Worm (Caenorhabditis elegans) whole organism, late embryonic: ENCODE measurements around the gene srt-23.

ENCODE experiments used
- C08G9.2 ChIP-seq: sonication (generic microtip); optimal IDR thresholded peaks from 2 replicates; lab custom pipeline; 2016; ENCODE audit warnings: mild to moderate bottlenecking, missing genetic modification characterization, moderate library complexity, missing compliant biosample characterization
- F13H6.1 ChIP-seq: sonication (generic microtip); optimal IDR thresholded peaks from 2 replicates; lab custom pipeline; 2016; ENCODE audit warnings: missing genetic modification characterization, missing compliant biosample characterization
- T23F11.4 ChIP-seq: fragments of 200-800 bp; sonication (Bioruptor generic); optimal IDR thresholded peaks from 2 replicates; lab custom pipeline; 2018; ENCODE audit warnings: mild to moderate bottlenecking, missing genetic modification characterization, missing compliant biosample characterization
- ahr-1 ChIP-seq: sonication (generic microtip); optimal IDR thresholded peaks from 2 replicates; lab custom pipeline; 2016; ENCODE audit warnings: missing genetic modification characterization, missing compliant biosample characterization
- ceh-22 ChIP-seq: sonication (generic microtip); optimal IDR thresholded peaks from 2 replicates; lab custom pipeline; 2017; ENCODE audit warnings: missing biosample characterization, missing genetic modification characterization
- ceh-24 ChIP-seq: sonication (generic microtip); optimal IDR thresholded peaks from 2 replicates; lab custom pipeline; 2016; ENCODE audit warnings: mild to moderate bottlenecking, missing genetic modification characterization, missing compliant biosample characterization
- ceh-30 ChIP-seq: fragments of 150-350 bp; optimal IDR thresholded peaks from 2 replicates; lab custom pipeline; 2014; ENCODE audit warnings: missing biosample characterization, missing genetic modification characterization
- ceh-45 ChIP-seq: fragments of 200-800 bp; sonication (Bioruptor generic); IDR thresholded peaks from 2 replicates; pipeline ENCODE4 v1.3.6; 2022; ENCODE audit warnings: missing genetic modification reagents, missing genetic modification characterization, missing compliant biosample characterization
- ceh-48 ChIP-seq: sonication (generic microtip); optimal IDR thresholded peaks from 2 replicates; lab custom pipeline; 2016; ENCODE audit warnings: missing genetic modification characterization, inconsistent platforms, missing compliant biosample characterization
- ceh-9 ChIP-seq: sonication (generic microtip); optimal IDR thresholded peaks from 2 replicates; lab custom pipeline; 2016; ENCODE audit warnings: mild to moderate bottlenecking, missing genetic modification characterization, inconsistent platforms, missing compliant biosample characterization
- dmd-4 ChIP-seq: sonication (generic microtip); optimal IDR thresholded peaks from 2 replicates; lab custom pipeline; 2016; ENCODE audit warnings: borderline replicate concordance, missing genetic modification characterization, missing compliant biosample characterization
- elt-4 ChIP-seq: sonication (generic microtip); optimal IDR thresholded peaks from 2 replicates; lab custom pipeline; 2016; ENCODE audit warnings: missing genetic modification characterization, missing compliant biosample characterization
- eyg-1 ChIP-seq: sonication (generic microtip); optimal IDR thresholded peaks from 2 replicates; lab custom pipeline; 2016; ENCODE audit warnings: missing genotype, missing genetic modification characterization, missing compliant biosample characterization
- fax-1 ChIP-seq: sonication (generic microtip); optimal IDR thresholded peaks from 2 replicates; lab custom pipeline; 2016; ENCODE audit warnings: missing genotype, missing genetic modification characterization, missing compliant biosample characterization
- fkh-10 ChIP-seq: fragments of 150-350 bp; optimal IDR thresholded peaks from 2 replicates; lab custom pipeline; 2014; ENCODE audit warnings: missing biosample characterization, missing genetic modification reagents, missing genetic modification characterization
- gmeb-2 ChIP-seq: sonication (generic microtip); optimal IDR thresholded peaks from 2 replicates; lab custom pipeline; 2016; ENCODE audit warnings: missing genetic modification characterization, inconsistent platforms, missing compliant biosample characterization
- hlh-13 ChIP-seq: fragments of 200-800 bp; sonication (Bioruptor generic); optimal IDR thresholded peaks from 2 replicates; lab custom pipeline; 2018; ENCODE audit warnings: mild to moderate bottlenecking, missing genetic modification characterization, missing compliant biosample characterization
- hlh-30 ChIP-seq: sonication (generic microtip); optimal IDR thresholded peaks from 2 replicates; lab custom pipeline; 2017; ENCODE audit warnings: antibody characterized with exemption, missing genetic modification characterization, missing compliant biosample characterization; ENCODE audit not compliant: insufficient read depth
- lin-11 ChIP-seq: fragments of 200-800 bp; sonication (Bioruptor generic); optimal IDR thresholded peaks from 2 replicates; lab custom pipeline; 2018; ENCODE audit warnings: mild to moderate bottlenecking, missing genetic modification characterization, missing compliant biosample characterization
- mec-3 ChIP-seq: sonication (generic microtip); optimal IDR thresholded peaks from 2 replicates; lab custom pipeline; 2016; ENCODE audit warnings: borderline replicate concordance, missing genetic modification characterization, missing compliant biosample characterization
- nhr-232 ChIP-seq: sonication (generic microtip); optimal IDR thresholded peaks from 2 replicates; lab custom pipeline; 2016; ENCODE audit warnings: missing genetic modification characterization, missing compliant biosample characterization
- pat-9 ChIP-seq: fragments of 200-800 bp; sonication (Bioruptor generic); optimal IDR thresholded peaks from 2 replicates; lab custom pipeline; 2018; ENCODE audit warnings: mild to moderate bottlenecking, missing genetic modification characterization, moderate library complexity, missing compliant biosample characterization
- pha-4 ChIP-seq: fragments of 150-350 bp; optimal IDR thresholded peaks from 2 replicates; lab custom pipeline; 2018; ENCODE audit warnings: missing biosample characterization, missing genetic modification reagents, missing genetic modification characterization
- pros-1 ChIP-seq: fragments of 150-350 bp; optimal IDR thresholded peaks from 2 replicates; lab custom pipeline; 2014; ENCODE audit warnings: missing biosample characterization, missing genetic modification reagents, missing genetic modification characterization
- ref-2 ChIP-seq: sonication (generic microtip); optimal IDR thresholded peaks from 2 replicates; lab custom pipeline; 2016; ENCODE audit warnings: missing genetic modification characterization, missing compliant biosample characterization
- rnt-1 ChIP-seq: sonication (generic microtip); optimal IDR thresholded peaks from 2 replicates; lab custom pipeline; 2016; ENCODE audit warnings: missing genetic modification characterization, missing compliant biosample characterization
- sox-2 ChIP-seq: fragments of 200-800 bp; sonication (Bioruptor generic); IDR thresholded peaks from 2 replicates; pipeline ENCODE4 v1.3.6; 2022; ENCODE audit warnings: missing genetic modification reagents, missing genetic modification characterization, missing compliant biosample characterization
- sox-4 ChIP-seq: sonication (generic microtip); optimal IDR thresholded peaks from 2 replicates; lab custom pipeline; 2017; ENCODE audit warnings: mild to moderate bottlenecking, missing genetic modification characterization, inconsistent platforms, missing compliant biosample characterization
- tbx-2 ChIP-seq: sonication (generic microtip); optimal IDR thresholded peaks from 2 replicates; lab custom pipeline; 2016; ENCODE audit warnings: missing genetic modification characterization, missing compliant biosample characterization
- ttx-3 ChIP-seq: sonication (generic microtip); optimal IDR thresholded peaks from 2 replicates; lab custom pipeline; 2016; ENCODE audit warnings: missing genetic modification reagents, missing genetic modification characterization, missing compliant biosample characterization
- unc-3 ChIP-seq, 2 experiments: fragments of 200-800 bp in 1 of 2; sonication (Bioruptor generic) in 1 of 2; sonication (generic microtip) in 1 of 2; conservative IDR thresholded peaks in 1 of 2; optimal IDR thresholded peaks in 1 of 2; 2 replicates each; pipeline versions ENCODE4 v1.3.6 to Lab custom; 2016 to 2022; ENCODE audit warnings: missing compliant biosample characterization in 2 of 2, missing genetic modification characterization in 2 of 2, missing genetic modification reagents in 1 of 2
- unc-55 ChIP-seq: sonication (generic microtip); optimal IDR thresholded peaks from 2 replicates; lab custom pipeline; 2017; ENCODE audit warnings: missing biosample characterization, missing genetic modification reagents, missing genetic modification characterization
- zip-5 ChIP-seq: sonication (generic microtip); optimal IDR thresholded peaks from 2 replicates; lab custom pipeline; 2016; ENCODE audit warnings: missing genetic modification characterization, missing compliant biosample characterization
- ztf-16 ChIP-seq: sonication (generic microtip); optimal IDR thresholded peaks from 2 replicates; lab custom pipeline; 2017; ENCODE audit warnings: missing genetic modification characterization, missing compliant biosample characterization

Gene srt-23

DNA sequence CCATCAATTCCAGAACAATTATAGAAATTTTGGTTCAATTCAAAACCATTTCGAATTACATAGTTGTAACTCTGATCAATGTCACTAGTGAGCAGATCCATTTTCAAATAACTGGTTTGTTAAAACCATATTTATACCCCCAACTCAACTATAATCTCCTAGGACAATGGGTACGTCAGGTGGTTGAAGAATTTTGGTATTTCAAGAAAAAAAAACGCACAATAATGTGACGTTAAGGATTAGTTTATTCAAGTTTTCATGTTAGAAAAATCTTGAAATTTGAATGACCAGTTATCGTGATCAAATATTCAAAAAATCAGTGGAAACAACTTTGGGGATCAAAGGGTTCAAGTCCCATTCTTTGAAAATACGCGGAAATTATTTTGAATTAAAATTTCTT, 25.6 kb upstream of the srt-23 start, which contains the start of gene srt-24:
Gene srt-24, minus strand, starts transcription at position 101 of the 400 bp plus-strand sequence.
- no peak for TF ChIP-seq ahr-1 (tag; lab: Kevin White, UChicago)
- TF ChIP-seq ceh-22 (tag; lab: Kevin White, UChicago), result no peak
- TF ChIP-seq pha-4 (tag; lab: Kevin White, UChicago), result no peak
- TF ChIP-seq ztf-16 (tag; lab: Kevin White, UChicago), result no peak
- TF ChIP-seq T23F11.4 (GFP tag; lab: Kevin White, UChicago), result no peak
- TF ChIP-seq ceh-48 (tag; lab: Kevin White, UChicago), result no peak
- no peak for TF ChIP-seq eyg-1 (tag; lab: Kevin White, UChicago)
- TF ChIP-seq unc-3 (GFP tag; conservative IDR thresholded peaks at IDR 0.05; lab: Robert Waterston, UW), result no peak
- no peak for TF ChIP-seq unc-3 (tag; optimal IDR thresholded peaks at IDR 0.05; lab: Kevin White, UChicago)
- TF ChIP-seq mec-3 (tag; lab: Kevin White, UChicago), result no peak
- TF ChIP-seq zip-5 (tag; lab: Kevin White, UChicago), result no peak
- no peak for TF ChIP-seq sox-4 (tag; lab: Kevin White, UChicago)
- TF ChIP-seq fax-1 (tag; lab: Kevin White, UChicago), result no peak
- TF ChIP-seq lin-11 (tag; lab: Kevin White, UChicago), result no peak
- no peak for TF ChIP-seq F13H6.1 (tag; lab: Kevin White, UChicago)
- no peak for TF ChIP-seq ceh-9 (tag; lab: Kevin White, UChicago)
- no peak for TF ChIP-seq elt-4 (tag; lab: Kevin White, UChicago)

DNA sequence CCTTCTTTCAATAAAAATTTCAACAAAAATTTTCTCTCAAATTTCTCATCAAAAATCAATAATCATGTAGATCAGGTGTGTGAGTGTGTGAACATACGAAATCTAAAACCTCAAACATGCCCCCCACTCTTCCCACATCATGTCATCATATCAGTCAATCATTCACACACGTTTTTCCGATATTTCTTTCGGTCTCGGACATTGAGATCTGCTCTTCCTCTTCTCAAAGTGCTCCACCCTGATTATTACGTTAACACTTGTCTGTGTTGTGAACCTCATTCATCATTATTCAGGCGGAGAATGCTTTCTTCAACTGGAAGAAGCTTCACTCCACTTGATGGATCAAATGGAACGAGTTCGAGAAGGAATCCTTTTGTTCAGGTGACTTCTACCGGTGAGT, 20.1 kb upstream of the srt-23 start, which contains the start of gene kvs-5:
Gene kvs-5, plus strand, starts transcription at position 301 of the 400 bp plus-strand sequence.
- TF ChIP-seq tbx-2 (tag; lab: Kevin White, UChicago) (no peak), unc-55 (GFP tag; lab: Kevin White, UChicago) (peak; percentile 47)

DNA sequence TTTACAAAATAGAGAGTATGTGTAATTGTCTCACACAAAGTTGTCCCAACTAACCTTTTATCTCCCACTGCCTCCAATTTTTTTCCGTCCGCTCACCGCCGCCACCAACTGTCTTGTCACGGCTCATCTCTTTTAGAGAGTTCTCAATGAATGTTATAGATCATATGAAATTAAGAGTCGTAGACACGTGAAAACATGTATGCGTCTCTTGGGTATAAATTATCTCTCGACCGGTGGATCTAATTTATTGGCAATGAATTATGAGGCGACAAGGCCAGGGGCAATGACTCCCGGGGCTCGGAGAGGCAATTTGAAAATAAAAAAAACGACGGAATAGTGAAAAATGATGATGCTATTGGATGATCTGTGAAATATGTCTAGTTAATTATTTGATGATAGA, 15.8 kb upstream of the srt-23 start:
- TF ChIP-seq unc-55 (GFP tag; lab: Kevin White, UChicago) (peak; percentile 94), nhr-232 (tag; lab: Kevin White, UChicago) (no peak)

DNA sequence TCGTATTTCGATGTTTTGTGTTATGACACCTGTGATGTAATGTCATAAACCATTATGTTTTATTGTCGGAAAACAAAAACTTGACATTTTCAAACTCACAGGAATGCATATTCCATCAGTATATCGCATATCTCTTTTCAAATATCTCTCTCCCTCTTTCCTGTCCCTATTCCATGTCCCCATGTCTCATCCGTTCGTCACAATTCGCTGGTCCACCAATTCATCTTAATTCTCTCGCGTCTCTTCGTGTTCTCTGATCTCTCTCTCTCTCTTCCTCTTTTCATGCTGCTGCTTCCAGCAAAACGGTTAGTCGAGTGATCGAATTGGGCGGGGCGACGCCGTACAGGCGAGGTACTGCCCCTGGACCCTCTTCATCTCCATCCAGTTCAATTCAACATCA, 14.7 kb upstream of the srt-23 start:
- TF ChIP-seq dmd-4, result no peak
- peak; percentile 40 for TF ChIP-seq ref-2 (tag; lab: Kevin White, UChicago)
- no peak for TF ChIP-seq pat-9 (tag; lab: Kevin White, UChicago)
- no peak for TF ChIP-seq hlh-13 (GFP tag; lab: Kevin White, UChicago)
- peak; percentile 67 for TF ChIP-seq unc-55 (GFP tag; lab: Kevin White, UChicago)

DNA sequence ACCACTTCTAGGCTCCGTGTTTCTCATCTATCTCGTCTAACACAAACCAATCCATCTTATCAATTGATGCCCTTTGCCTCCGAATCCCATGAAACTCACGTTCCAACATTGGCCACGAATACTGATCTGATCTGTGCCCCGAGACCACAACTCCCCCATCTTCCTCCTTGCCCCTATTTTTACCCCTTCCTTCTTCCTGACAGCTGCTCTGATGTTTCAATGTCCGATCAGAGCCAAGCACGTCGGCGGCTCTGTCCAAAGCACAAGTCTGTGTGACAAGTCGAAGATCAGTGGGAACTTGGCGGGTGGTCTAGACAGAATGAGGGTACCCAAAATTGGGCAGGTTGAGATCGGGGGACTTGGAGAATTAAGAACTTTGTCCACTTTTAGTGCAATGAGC, 10.2 kb upstream of the srt-23 start:
- TF ChIP-seq ttx-3 (tag; lab: Kevin White, UChicago), result no peak
- TF ChIP-seq ceh-45 (GFP tag; lab: Robert Waterston, UW), result no peak
- no peak for TF ChIP-seq tbx-2 (tag; lab: Kevin White, UChicago)
- no peak for TF ChIP-seq rnt-1 (tag; lab: Kevin White, UChicago)
- no peak for TF ChIP-seq pros-1
- TF ChIP-seq hlh-13 (GFP tag; lab: Kevin White, UChicago), result no peak
- no peak for TF ChIP-seq sox-2 (GFP tag; lab: Robert Waterston, UW)
- no peak for TF ChIP-seq pat-9 (tag; lab: Kevin White, UChicago)
- no peak for TF ChIP-seq ceh-30
- TF ChIP-seq ztf-16 (tag; lab: Kevin White, UChicago), result no peak
- TF ChIP-seq ceh-48 (tag; lab: Kevin White, UChicago), result no peak
- TF ChIP-seq gmeb-2 (tag; lab: Kevin White, UChicago), result no peak
- no peak for TF ChIP-seq ahr-1 (tag; lab: Kevin White, UChicago)
- no peak for TF ChIP-seq hlh-30 (tag; lab: Kevin White, UChicago)
- TF ChIP-seq mec-3 (tag; lab: Kevin White, UChicago), result no peak
- TF ChIP-seq ceh-24 (tag; lab: Kevin White, UChicago), result no peak
- no peak for TF ChIP-seq lin-11 (tag; lab: Kevin White, UChicago)
- no peak for TF ChIP-seq fkh-10
- no peak for TF ChIP-seq C08G9.2 (tag; lab: Kevin White, UChicago)
- TF ChIP-seq ceh-9 (tag; lab: Kevin White, UChicago), result no peak
